Worm (Caenorhabditis elegans): ENCODE data around the gene eri-12.

DNA sequence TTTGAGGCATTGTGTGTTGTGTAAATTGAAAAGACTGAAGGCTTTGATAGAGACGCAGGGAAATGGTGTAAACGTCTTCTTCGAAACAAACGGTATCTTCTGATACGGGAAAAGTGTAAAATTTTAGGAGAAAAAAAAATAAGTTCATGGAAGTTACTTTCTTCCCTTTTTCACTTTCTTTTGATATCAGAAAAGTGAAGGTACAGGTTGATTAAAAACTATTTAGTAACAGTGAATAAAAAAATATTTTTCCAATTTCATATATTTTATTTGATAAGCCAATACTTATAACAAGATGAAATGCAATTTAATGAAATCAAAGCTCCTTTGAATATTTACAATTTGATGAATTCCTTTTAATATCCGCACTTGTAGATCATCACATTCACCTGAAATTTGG lies 46.3 kb upstream of the eri-12 start, which contains the start of gene col-129:
- TF ChIP-seq ztf-11 (tag; optimal IDR thresholded peaks at IDR 0.05) (no peak), nhr-11 (tag; optimal IDR thresholded peaks at IDR 0.05) (no peak), zag-1 (tag; optimal IDR thresholded peaks at IDR 0.05) (no peak), eor-1 (tag; optimal IDR thresholded peaks at IDR 0.05) (no peak), nhr-12 (tag; optimal IDR thresholded peaks at IDR 0.05) (no peak)

Data from whole organism, L3 larva.